Worm (Caenorhabditis elegans): Measurements from ENCODE around the gene dct-15.

DNA sequence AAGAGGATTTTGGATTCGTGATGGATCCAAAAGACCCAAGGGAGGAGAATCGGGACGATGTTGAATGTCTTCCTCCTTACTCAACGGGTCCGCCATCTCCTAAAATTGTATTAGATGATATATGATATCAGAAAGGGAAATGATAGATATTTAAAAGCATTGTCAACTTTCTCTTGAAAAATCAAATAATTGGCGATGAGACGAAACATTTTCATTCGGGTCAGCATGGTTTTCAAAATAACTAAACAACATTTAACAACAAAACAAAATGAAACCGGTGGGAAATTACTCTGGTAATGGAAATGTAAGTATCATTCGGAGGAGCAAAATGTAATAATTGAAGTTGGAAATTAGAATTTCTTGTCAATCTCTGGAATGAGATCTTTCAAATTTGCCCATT lies 14.0 kb downstream of the dct-15 start, which contains the start of gene pis-1:
- TF ChIP-seq him-1 (tag; optimal IDR thresholded peaks at IDR 0.05) (no peak), W03F9.2 (tag; optimal IDR thresholded peaks at IDR 0.05) (no peak)
